Worm (Caenorhabditis elegans) whole organism, L4 larva: ENCODE results near the gene ZC262.4.

Experiments used
- D1046.2 ChIP-seq: fragments of 200-800 bp; sonication (Bioruptor generic); IDR thresholded peaks from 2 replicates; pipeline ENCODE4 v1.3.6; 2022; ENCODE audit warnings: missing genetic modification characterization, missing compliant biosample characterization
- ces-1 ChIP-seq: fragments of 150-350 bp; sonication (generic microtip); optimal IDR thresholded peaks from 4 replicates; lab custom pipeline; 2014; ENCODE audit warnings: missing biosample characterization, missing genetic modification reagents, missing genetic modification characterization
- daf-16 ChIP-seq, 3 experiments: sonication (generic microtip); optimal IDR thresholded peaks; 2 replicates each; lab custom pipeline; 2016 to 2017; ENCODE audit warnings: missing genetic modification characterization in 3 of 3, missing genetic modification reagents in 3 of 3, mild to moderate bottlenecking in 2 of 3, missing compliant biosample characterization in 2 of 3, missing biosample characterization in 1 of 3, moderate library complexity in 1 of 3
- fos-1 ChIP-seq: fragments of 150-350 bp; optimal IDR thresholded peaks from 2 replicates; lab custom pipeline; 2014; ENCODE audit warnings: missing biosample characterization, missing genetic modification characterization
- jun-1 ChIP-seq: fragments of 150-350 bp; optimal IDR thresholded peaks from 2 replicates; lab custom pipeline; 2014; ENCODE audit warnings: missing biosample characterization, missing genetic modification reagents, missing genetic modification characterization
- nhr-6 ChIP-seq: fragments of 150-350 bp; optimal IDR thresholded peaks from 2 replicates; lab custom pipeline; 2014; ENCODE audit warnings: missing biosample characterization, missing genetic modification characterization
- pha-4 ChIP-seq, 2 experiments: fragments of 150-350 bp in 1 of 2; fragments of 200-800 bp in 1 of 2; sonication (Bioruptor generic) in 1 of 2; IDR thresholded peaks in 1 of 2; optimal IDR thresholded peaks in 1 of 2; 2 replicates each; pipeline versions ENCODE4 v1.3.6 to Lab custom; 2014 to 2022; ENCODE audit warnings: missing genetic modification characterization in 2 of 2, missing genetic modification reagents in 2 of 2, missing biosample characterization in 1 of 2, missing compliant biosample characterization in 1 of 2
- pqm-1 ChIP-seq: sonication (generic microtip); optimal IDR thresholded peaks from 2 replicates; lab custom pipeline; 2017; ENCODE audit warnings: missing biosample characterization, missing genetic modification characterization
- unc-39 ChIP-seq: sonication (generic microtip); optimal IDR thresholded peaks from 2 replicates; lab custom pipeline; 2017; ENCODE audit warnings: missing biosample characterization, missing genetic modification characterization
- ztf-11 ChIP-seq: fragments of 150-350 bp; optimal IDR thresholded peaks from 2 replicates; lab custom pipeline; 2014; ENCODE audit warnings: missing biosample characterization, missing genetic modification characterization

DNA sequence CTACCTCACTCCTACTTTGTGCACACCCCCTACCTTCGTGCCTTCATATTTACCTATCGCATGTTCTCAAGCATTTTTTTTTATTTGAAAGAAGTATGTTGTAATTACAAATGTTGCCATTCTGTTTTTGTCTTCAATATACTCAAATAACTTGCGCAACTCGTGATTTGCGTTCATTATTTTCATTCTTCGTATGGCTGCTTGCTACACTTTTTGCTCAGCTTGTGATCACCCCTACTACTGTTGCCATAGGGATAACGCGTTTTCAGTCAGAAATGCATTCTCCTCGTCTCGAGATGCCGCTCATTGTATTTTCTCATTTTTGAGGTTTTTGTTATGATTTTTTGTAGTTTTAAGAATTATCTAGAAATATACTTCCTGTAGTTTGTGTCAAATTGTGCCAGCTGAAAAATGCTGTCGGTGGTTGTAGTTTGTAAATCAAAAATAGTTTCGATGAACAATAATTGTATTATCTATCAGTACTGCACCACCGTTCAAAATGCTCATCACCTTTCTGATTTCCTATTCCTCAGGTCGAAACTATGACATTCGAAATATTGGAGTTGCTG is 11.6 kb downstream of the ZC262.4 start, which contains the start of gene F10E9.1:
- no peak for TF ChIP-seq pqm-1
- TF ChIP-seq daf-16 (GFP tag; optimal IDR thresholded peaks at IDR 0.05; lab: Kevin White, UChicago), result no peak
- TF ChIP-seq daf-16 (tag; optimal IDR thresholded peaks at IDR 0.05; lab: Kevin White, UChicago), result no peak
- no peak for TF ChIP-seq D1046.2 (GFP tag; lab: Robert Waterston, UW)
- no peak for TF ChIP-seq unc-39 (tag; lab: Kevin White, UChicago)
- TF ChIP-seq pha-4 (GFP tag; IDR thresholded peaks at IDR 0.05; lab: Robert Waterston, UW), result no peak
- no peak for TF ChIP-seq pha-4 (tag; optimal IDR thresholded peaks at IDR 0.05; lab: Kevin White, UChicago)
- no peak for TF ChIP-seq ztf-11 (tag; lab: Kevin White, UChicago)
- TF ChIP-seq nhr-6 (tag; lab: Kevin White, UChicago), result no peak
- TF ChIP-seq ces-1 (GFP tag; lab: Kevin White, UChicago), result no peak
- TF ChIP-seq jun-1, result no peak
- no peak for TF ChIP-seq fos-1 (tag; lab: Kevin White, UChicago)
